Fruit fly (Drosophila melanogaster) whole organism, pupa: ENCODE results near the gene CG5157.

Experiments used
- CG10348 ChIP-seq: fragments of 200-800 bp; sonication (Bioruptor generic); IDR thresholded peaks from 2 replicates; pipeline ENCODE4 v1.3.6; 2022; ENCODE audit warnings: missing biosample characterization, missing genetic modification characterization
- CG12605 ChIP-seq: fragments of 200-800 bp; sonication (Bioruptor generic); IDR thresholded peaks from 2 replicates; pipeline ENCODE4 v1.3.6; 2022; ENCODE audit warnings: missing biosample characterization, missing genetic modification characterization
- CG17806 ChIP-seq: fragments of 200-800 bp; sonication (Bioruptor generic); optimal IDR thresholded peaks from 2 replicates; lab custom pipeline; 2018; ENCODE audit warnings: missing biosample characterization, mild to moderate bottlenecking, missing genetic modification characterization, moderate library complexity
- CG32121 ChIP-seq: fragments of 200-800 bp; sonication (Bioruptor generic); IDR thresholded peaks from 2 replicates; pipeline ENCODE4 v1.3.6; 2022; ENCODE audit warnings: missing biosample characterization, missing genetic modification characterization
- CG8301 ChIP-seq: fragments of 200-800 bp; sonication (Bioruptor generic); optimal IDR thresholded peaks from 2 replicates; lab custom pipeline; 2018; ENCODE audit warnings: missing biosample characterization, mild to moderate bottlenecking, missing genetic modification characterization
- CG9948 ChIP-seq: fragments of 200-800 bp; sonication (Bioruptor generic); optimal IDR thresholded peaks from 2 replicates; lab custom pipeline; 2018; ENCODE audit warnings: missing biosample characterization, mild to moderate bottlenecking, missing genetic modification characterization, moderate library complexity
- Pif1B ChIP-seq: fragments of 200-800 bp; sonication (Bioruptor generic); optimal IDR thresholded peaks from 3 replicates; lab custom pipeline; 2016; ENCODE audit warnings: missing biosample characterization, missing genetic modification characterization
- Snoo ChIP-seq: fragments of 200-800 bp; sonication (Bioruptor generic); optimal IDR thresholded peaks from 3 replicates; lab custom pipeline; 2017; ENCODE audit warnings: missing biosample characterization, mild to moderate bottlenecking, missing genetic modification characterization, inconsistent platforms

DNA sequence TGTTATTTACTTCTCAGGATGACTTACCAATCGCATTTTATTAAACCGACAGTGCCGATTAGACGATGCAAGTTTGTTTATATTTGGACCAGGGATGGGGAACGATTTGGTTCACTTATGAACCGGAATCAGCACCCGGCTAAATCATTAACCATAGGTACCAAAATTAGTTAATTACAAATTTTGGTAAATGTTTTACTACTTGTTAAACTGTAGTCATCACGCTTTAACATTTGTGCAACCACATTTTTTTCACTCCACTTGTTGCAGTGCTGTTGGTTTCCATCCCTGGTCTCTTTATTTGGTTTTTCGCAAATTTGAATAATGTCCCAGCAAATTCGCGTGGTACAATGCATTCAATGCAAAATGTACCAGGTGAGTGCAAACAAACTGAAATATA lies 32.2 kb downstream of the CG5157 start, which contains the start of the genes IntS9 and CG43295:
- TF ChIP-seq CG32121 (peak; percentile 74), CG12605 (GFP tag; lab: Robert Waterston, UW) (peak; percentile 72), CG8301 (no peak), CG9948 (peak; percentile 67), Snoo (peak; percentile 77), CG10348 (GFP tag; lab: Robert Waterston, UW) (no peak), CG17806 (tag; lab: Kevin White, UChicago) (peak; percentile 83), Pif1B (GFP tag; lab: Kevin White, UChicago) (no peak)
